Fruit fly (Drosophila melanogaster): Measurements from ENCODE around the gene Glyp.

The Glyp gene

DNA sequence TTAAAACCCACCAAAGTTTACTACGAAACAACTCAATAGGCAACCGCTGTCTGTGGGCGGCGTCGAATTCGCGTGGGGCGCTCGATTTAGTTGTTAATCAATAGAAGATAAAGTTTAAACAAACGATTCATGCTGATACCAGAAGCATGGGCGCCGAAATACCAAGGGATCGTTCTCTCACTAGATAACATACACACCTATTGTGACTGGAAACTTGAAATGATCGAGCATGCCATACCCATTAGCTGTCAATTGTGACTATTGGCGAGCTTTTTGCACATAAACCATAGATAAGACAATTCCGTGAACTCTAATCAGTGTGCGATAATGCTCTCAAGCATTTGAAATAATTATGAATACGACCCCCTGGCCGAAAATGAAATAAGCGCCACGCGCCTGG, 48.8 kb downstream of the Glyp start (continued):
- TF ChIP-seq C15 (GFP tag; IDR thresholded peaks at IDR 0.05) (0 out of 3 replicates have a peak, but pooled peaks have one; percentile 38), CG7987 (GFP tag; optimal IDR thresholded peaks at IDR 0.05) (peak; percentile 54), CG13424 (tag; optimal IDR thresholded peaks at IDR 0.05) (peak; percentile 80), Bgb (GFP tag; IDR thresholded peaks at IDR 0.05; ENCODE audit: partially characterized antibody) (no peak), Sry-β (GFP tag; optimal IDR thresholded peaks at IDR 0.05) (no peak), CG1602 (GFP tag; optimal IDR thresholded peaks at IDR 0.05) (peak; percentile 40), dysf (GFP tag; IDR thresholded peaks at IDR 0.05) (peak; percentile 86), CG12071 (GFP tag; optimal IDR thresholded peaks at IDR 0.05) (peak; percentile 83), CG17568 (GFP tag; optimal IDR thresholded peaks at IDR 0.05) (peak; percentile 66), lbe (GFP tag; optimal IDR thresholded peaks at IDR 0.05) (no peak), Dfd (GFP tag; optimal IDR thresholded peaks at IDR 0.05) (no peak), sima (GFP tag; optimal IDR thresholded peaks at IDR 0.05) (peak; percentile 34), mirr (GFP tag; optimal IDR thresholded peaks at IDR 0.05) (peak; percentile 71), CG3995 (GFP tag; optimal IDR thresholded peaks at IDR 0.05) (peak; percentile 37), dpn (GFP tag; optimal IDR thresholded peaks at IDR 0.05) (peak; percentile 78 to 85), CG15601 (tag; optimal IDR thresholded peaks at IDR 0.05) (peak; percentile 16), Nf-YA (GFP tag; IDR thresholded peaks at IDR 0.05) (peak; percentile 64; the same call in 1 of the 2 replicates), CTCF (GFP tag; optimal IDR thresholded peaks at IDR 0.05) (no peak), Mad (GFP tag; optimal IDR thresholded peaks at IDR 0.05) (peak; percentile 40), Lpt (GFP tag; optimal IDR thresholded peaks at IDR 0.05) (no peak), CG13287 (GFP tag; IDR thresholded peaks at IDR 0.05; ENCODE audit: partially characterized antibody) (no peak; the same call in 1 of the 2 replicates), aop (GFP tag; IDR thresholded peaks at IDR 0.05) (0 out of 2 replicates have a peak, but pooled peaks have one; percentile 5), CG6791 (GFP tag; IDR thresholded peaks at IDR 0.05; ENCODE audit: partially characterized antibody) (no peak), CG15696 (tag; optimal IDR thresholded peaks at IDR 0.05) (peak; percentile 14), Drgx (GFP tag; IDR thresholded peaks at IDR 0.05) (no peak), H15 (GFP tag; IDR thresholded peaks at IDR 0.05) (peak; percentile 58; the same call in 2 of the 3 replicates), vnd (GFP tag; IDR thresholded peaks at IDR 0.05; ENCODE audit: partially characterized antibody) (no peak), CG8290 (GFP tag; optimal IDR thresholded peaks at IDR 0.05) (no peak), CG8290 (tag; optimal IDR thresholded peaks at IDR 0.05) (peak in 1 of 2 experiments; percentile 86), Kr (GFP tag; optimal IDR thresholded peaks at IDR 0.05) (no peak), sna (GFP tag; IDR thresholded peaks at IDR 0.05; ENCODE audit: partially characterized antibody) (no peak), CG4404 (GFP tag; IDR thresholded peaks at IDR 0.05) (peak; percentile 65), Pdp1 (GFP tag; optimal IDR thresholded peaks at IDR 0.05) (peak; percentile 73 to 82), CG4854 (GFP tag; optimal IDR thresholded peaks at IDR 0.05) (peak; percentile 66), eyg (GFP tag; optimal IDR thresholded peaks at IDR 0.05) (peak; percentile 57), Chrac-16 (GFP tag; optimal IDR thresholded peaks at IDR 0.05) (peak; percentile 73), dimm (GFP tag; IDR thresholded peaks at IDR 0.05) (0 out of 2 replicates have a peak, but pooled peaks have one; percentile 3), Atf-2 (GFP tag; optimal IDR thresholded peaks at IDR 0.05) (peak; percentile 71), CG3065 (GFP tag; optimal IDR thresholded peaks at IDR 0.05) (peak; percentile 29), CG13894 (tag; optimal IDR thresholded peaks at IDR 0.05) (peak; percentile 31), CG3726 (GFP tag; IDR thresholded peaks at IDR 0.05) (no peak), rib (GFP tag; IDR thresholded peaks at IDR 0.05) (peak; percentile 83), gem (tag; optimal IDR thresholded peaks at IDR 0.05) (peak; percentile 87), CG10543 (GFP tag; optimal IDR thresholded peaks at IDR 0.05) (peak; percentile 29), phol (tag; optimal IDR thresholded peaks at IDR 0.05) (peak; percentile 83), Hey (tag; optimal IDR thresholded peaks at IDR 0.05) (peak; percentile 85), CG6272 (GFP tag; IDR thresholded peaks at IDR 0.05) (peak; percentile 72), nerfin-2 (GFP tag; IDR thresholded peaks at IDR 0.05; ENCODE audit: partially characterized antibody) (no peak), CG12299 (tag; optimal IDR thresholded peaks at IDR 0.05) (peak; percentile 40), CG13775 (GFP tag; optimal IDR thresholded peaks at IDR 0.05) (peak; percentile 58)
